Worm (Caenorhabditis elegans): Measurements from ENCODE around the gene skpo-2.
A peak's percentile ranks its signal among the peaks of the same experiment; 100 is the strongest.
"Not testable (repeated sequence)": the region's sequence is repeated elsewhere in the genome, so short reads cannot be mapped to it uniquely, and the experiment has no call there.

skpo-2 gene

DNA sequence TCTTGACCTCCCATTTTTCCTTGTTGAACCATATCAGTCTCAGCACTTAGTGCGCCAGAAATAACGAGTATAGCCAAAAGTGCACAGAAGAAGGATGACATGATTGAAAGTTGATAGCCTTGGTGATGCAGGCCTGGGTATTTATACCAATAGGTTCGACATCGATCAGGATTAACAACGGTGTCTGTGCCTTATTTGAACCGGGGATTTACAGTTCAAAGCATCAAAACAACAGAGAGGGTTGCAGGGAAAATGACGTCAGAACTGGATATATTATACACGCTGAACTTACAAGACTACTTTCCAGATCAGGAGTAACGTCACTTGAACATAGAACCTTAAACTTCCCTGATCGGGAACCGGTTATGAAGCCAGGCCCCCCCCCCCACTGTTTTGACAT, 36.0 kb upstream of the skpo-2 start, which contains the start of gene Y49F6B.12:
TSS of gene Y49F6B.12 (minus strand) at position 101 of the 400 bp plus-strand sequence.
- TF ChIP-seq hmbx-1 (tag; optimal IDR thresholded peaks at IDR 0.05), result no peak

DNA sequence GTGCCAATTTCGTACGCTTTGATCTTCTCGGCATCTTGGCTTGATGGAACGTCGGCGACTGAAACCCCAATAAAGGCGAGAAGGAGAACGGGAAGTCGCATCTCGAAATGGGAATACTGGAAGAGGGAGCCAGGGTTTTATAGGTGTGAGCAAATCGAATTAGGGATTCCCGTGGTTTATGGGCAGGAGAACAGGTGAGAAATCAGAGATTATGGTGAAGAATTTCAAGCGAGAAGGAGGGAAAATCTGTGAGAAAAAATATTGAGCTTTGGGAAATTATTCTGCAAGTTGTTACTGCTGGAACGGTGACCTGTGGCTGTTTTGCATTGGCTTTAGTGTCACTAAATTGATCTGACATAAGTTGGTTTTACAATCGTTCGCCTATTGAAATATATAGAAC, 35.3 kb upstream of the skpo-2 start, which contains the start of gene Y49F6B.13:
TSS of gene Y49F6B.13 (minus strand) at position 101 of the 400 bp plus-strand sequence.
- TF ChIP-seq B0310.2 (tag; optimal IDR thresholded peaks at IDR 0.05) (no peak), aly-1 (tag; optimal IDR thresholded peaks at IDR 0.05) (no peak), ets-7 (tag; optimal IDR thresholded peaks at IDR 0.05) (no peak), hnd-1 (tag; optimal IDR thresholded peaks at IDR 0.05) (no peak), sea-1 (GFP tag; conservative IDR thresholded peaks at IDR 0.05) (no peak)

DNA sequence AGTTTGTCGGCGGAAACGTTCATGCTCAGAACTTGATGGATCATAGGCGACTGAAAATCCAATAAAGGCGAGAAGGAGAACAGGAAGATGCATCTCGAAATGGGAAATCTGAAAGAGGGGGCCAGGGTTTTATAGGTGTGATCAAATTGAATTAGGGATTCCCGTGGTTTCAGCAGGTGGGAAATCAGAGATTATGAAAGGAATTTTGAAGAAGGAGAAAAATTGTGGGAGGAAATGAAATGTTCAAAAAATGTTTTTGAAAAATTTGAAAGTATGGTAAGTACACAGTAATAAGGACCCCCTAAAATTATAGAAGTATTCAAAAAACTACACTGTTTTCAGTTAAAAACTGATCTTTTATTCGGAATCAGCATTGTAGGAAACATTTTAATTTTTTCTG, 34.2 kb upstream of the skpo-2 start, which contains the start of gene Y49F6B.20:
TSS of gene Y49F6B.20 (minus strand) at position 101 of the 400 bp plus-strand sequence.
- TF ChIP-seq tra-4 (tag; optimal IDR thresholded peaks at IDR 0.05) (no peak), pes-1 (GFP tag; IDR thresholded peaks at IDR 0.05) (no peak), flt-1 (GFP tag; IDR thresholded peaks at IDR 0.05) (no peak)

DNA sequence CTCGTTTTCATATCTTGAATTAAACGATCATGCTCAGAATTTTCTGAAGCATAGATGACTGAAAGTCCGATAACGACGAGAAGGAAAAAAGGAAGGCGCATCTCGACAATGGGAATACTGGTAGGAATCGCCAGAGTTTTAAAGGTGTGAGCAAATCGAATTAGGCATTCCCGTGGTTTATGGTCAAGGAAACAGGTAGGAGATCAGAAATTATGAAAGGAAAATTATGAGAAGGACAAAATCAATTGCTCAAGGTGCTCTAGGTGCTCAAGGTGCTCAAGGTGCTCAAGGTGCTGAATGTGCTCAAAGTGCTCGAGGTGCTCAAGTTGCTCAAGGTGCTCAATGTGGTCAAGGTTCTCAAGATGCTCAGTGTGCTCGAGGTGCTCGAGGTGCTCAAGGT, 28.3 kb upstream of the skpo-2 start, which contains the start of gene C16C8.10:
TSS of gene C16C8.10 (minus strand) at position 101 of the 400 bp plus-strand sequence.
- not testable (repeated sequence) for TF ChIP-seq F13C5.2 (tag; optimal IDR thresholded peaks at IDR 0.05); ama-1 (optimal IDR thresholded peaks at IDR 0.05); flt-1 (GFP tag; IDR thresholded peaks at IDR 0.05)

DNA sequence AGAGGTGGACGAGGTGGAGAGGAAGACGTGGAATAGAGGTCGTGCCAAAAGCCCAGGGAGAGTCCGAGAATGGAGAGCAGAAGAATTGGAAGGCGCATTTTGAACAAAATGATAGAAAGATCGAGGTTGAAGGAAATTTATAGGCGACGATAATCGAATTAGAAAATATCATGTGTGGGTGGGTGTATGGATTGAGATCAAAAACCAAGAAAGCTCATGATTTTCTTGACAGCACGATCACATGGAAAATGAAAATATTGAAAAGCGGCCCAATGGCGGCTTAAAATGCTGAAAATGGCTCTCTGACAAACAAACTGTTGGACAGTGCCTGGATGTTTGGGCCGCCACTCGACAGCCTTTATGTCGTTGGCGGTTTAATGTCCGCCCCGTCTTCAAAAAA, 26.8 kb upstream of the skpo-2 start, which contains the start of gene C16C8.9:
TSS of gene C16C8.9 (minus strand) at position 101 of the 400 bp plus-strand sequence.
- no peak for TF ChIP-seq hmbx-1 (tag; optimal IDR thresholded peaks at IDR 0.05)
- no peak for TF ChIP-seq ceh-13 (GFP tag; optimal IDR thresholded peaks at IDR 0.05)
- TF ChIP-seq ets-7 (tag; optimal IDR thresholded peaks at IDR 0.05), result no peak
- no peak for TF ChIP-seq aly-1 (tag; optimal IDR thresholded peaks at IDR 0.05)

DNA sequence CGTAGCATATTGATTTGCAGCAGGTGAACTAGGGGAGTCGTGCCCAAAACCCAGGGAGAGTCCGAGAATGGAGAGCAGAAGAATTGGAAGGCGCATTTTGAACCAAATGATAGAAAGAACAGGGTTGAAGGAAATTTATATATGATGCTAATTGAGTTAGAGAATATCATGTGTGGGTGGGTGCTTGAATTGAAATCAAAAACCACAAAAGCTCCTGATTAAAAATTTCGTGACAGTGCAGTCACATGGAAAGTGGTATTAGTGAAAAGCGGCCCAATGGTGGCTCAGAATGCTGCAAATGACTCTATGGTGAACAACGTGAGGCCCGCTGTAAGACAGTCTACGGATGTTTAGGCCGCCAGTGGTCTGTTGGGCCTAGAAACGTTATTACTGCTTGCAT, 25.3 kb upstream of the skpo-2 start, which contains the start of gene C16C8.8:
TSS of gene C16C8.8 (minus strand) at position 101 of the 400 bp plus-strand sequence.
- TF ChIP-seq ama-1 (optimal IDR thresholded peaks at IDR 0.05) (no peak), tbx-37 (GFP tag; conservative IDR thresholded peaks at IDR 0.05) (no peak), ceh-13 (GFP tag; optimal IDR thresholded peaks at IDR 0.05) (no peak), tra-4 (tag; optimal IDR thresholded peaks at IDR 0.05) (no peak), sea-1 (GFP tag; conservative IDR thresholded peaks at IDR 0.05) (no peak)

DNA sequence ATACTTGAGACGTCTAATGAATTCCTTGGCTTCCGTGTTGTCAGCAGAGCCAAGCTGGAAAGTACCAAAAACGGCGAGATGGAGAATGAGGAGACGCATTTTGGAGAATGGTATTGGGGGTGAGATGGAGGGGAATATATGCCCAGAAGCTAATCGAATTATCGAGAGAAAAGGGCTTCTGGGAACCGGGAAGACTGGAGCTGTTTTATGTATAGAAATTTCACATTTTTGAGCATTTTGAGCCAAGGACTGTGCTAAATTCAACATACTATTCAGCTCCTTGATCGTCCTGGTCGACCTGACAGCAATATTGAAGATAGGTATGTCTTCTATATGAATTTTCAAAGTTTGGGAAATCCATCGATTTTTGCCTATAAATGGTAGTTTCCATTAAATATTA, 23.7 kb upstream of the skpo-2 start, which contains the start of gene C16C8.7:
TSS of gene C16C8.7 (minus strand) at position 101 of the 400 bp plus-strand sequence.
- TF ChIP-seq scrt-1 (GFP tag; IDR thresholded peaks at IDR 0.05) (no peak), ets-7 (tag; optimal IDR thresholded peaks at IDR 0.05) (no peak), tbx-11 (GFP tag; IDR thresholded peaks at IDR 0.05) (no peak), B0310.2 (tag; optimal IDR thresholded peaks at IDR 0.05) (no peak), aly-1 (tag; optimal IDR thresholded peaks at IDR 0.05) (no peak), tra-4 (tag; optimal IDR thresholded peaks at IDR 0.05) (no peak), F13C5.2 (tag; optimal IDR thresholded peaks at IDR 0.05) (no peak), pes-1 (GFP tag; IDR thresholded peaks at IDR 0.05) (no peak), tbx-37 (GFP tag; conservative IDR thresholded peaks at IDR 0.05) (no peak), flt-1 (GFP tag; IDR thresholded peaks at IDR 0.05) (no peak), ceh-13 (GFP tag; optimal IDR thresholded peaks at IDR 0.05) (no peak), hnd-1 (tag; optimal IDR thresholded peaks at IDR 0.05) (no peak), hmbx-1 (tag; optimal IDR thresholded peaks at IDR 0.05) (no peak), hmg-4 (GFP tag; optimal IDR thresholded peaks at IDR 0.05) (no peak), sea-1 (GFP tag; conservative IDR thresholded peaks at IDR 0.05) (no peak)

DNA sequence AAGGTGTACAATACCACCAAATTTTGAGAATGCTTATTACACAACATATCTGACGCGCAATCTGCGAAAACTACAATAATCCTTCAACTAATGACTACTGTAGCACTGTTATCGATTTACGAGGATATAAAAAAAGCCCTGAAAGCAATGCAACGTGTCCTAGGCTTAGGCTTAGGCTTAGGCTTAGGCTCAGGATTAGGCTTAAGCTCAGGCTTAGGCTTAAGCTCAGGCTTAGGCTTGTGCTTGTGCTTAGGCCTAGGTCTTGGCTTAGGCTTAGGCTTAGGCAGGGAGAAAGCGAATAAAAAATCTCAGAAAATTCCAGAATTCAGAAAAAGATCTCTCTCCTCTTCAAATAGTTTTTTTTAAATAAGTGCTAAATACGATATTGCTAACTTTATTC, 22.9 kb upstream of the skpo-2 start:
- no peak for TF ChIP-seq tbx-37 (GFP tag; conservative IDR thresholded peaks at IDR 0.05)
- peak; percentile 69 for TF ChIP-seq ceh-36 (tag; optimal IDR thresholded peaks at IDR 0.05)
- no peak for TF ChIP-seq F13C5.2 (tag; optimal IDR thresholded peaks at IDR 0.05)
- no peak for TF ChIP-seq hnd-1 (tag; optimal IDR thresholded peaks at IDR 0.05)
- no peak for TF ChIP-seq hmbx-1 (tag; optimal IDR thresholded peaks at IDR 0.05)
- no peak for TF ChIP-seq pes-1 (GFP tag; IDR thresholded peaks at IDR 0.05)
- no peak for TF ChIP-seq ceh-13 (GFP tag; optimal IDR thresholded peaks at IDR 0.05)
- no peak for TF ChIP-seq ama-1 (optimal IDR thresholded peaks at IDR 0.05)

DNA sequence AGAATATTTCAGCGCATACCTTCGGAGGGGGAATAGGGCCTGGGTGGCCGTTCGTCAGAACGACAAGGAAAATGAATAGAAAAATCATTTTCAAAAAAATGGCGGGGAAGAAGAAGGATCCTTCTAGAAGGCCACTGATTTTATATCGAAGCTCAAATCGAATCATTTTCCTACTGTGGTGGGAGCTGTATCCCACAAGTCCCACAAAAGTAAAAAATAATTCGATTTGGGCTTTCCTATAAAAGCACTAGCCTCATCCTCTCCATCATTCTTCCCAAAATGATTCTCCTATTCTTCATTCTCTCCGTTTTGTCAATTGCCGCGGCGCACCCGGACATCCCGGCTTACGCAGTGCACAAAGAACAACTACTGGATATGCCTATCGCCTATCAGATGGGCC, 21.9 kb upstream of the skpo-2 start, which contains the start of the genes C16C8.26 and C16C8.19:
TSS of gene C16C8.26 (minus strand) at position 101 of the 400 bp plus-strand sequence.
TSS of gene C16C8.19 (plus strand) at position 279 of the 400 bp plus-strand sequence.
- TF ChIP-seq tbx-37 (GFP tag; conservative IDR thresholded peaks at IDR 0.05) (no peak), hnd-1 (tag; optimal IDR thresholded peaks at IDR 0.05) (no peak), ceh-13 (GFP tag; optimal IDR thresholded peaks at IDR 0.05) (no peak), tra-4 (tag; optimal IDR thresholded peaks at IDR 0.05) (no peak), pes-1 (GFP tag; IDR thresholded peaks at IDR 0.05) (no peak), scrt-1 (GFP tag; IDR thresholded peaks at IDR 0.05) (no peak), ets-7 (tag; optimal IDR thresholded peaks at IDR 0.05) (no peak)
